Fruit fly (Drosophila melanogaster) whole organism, embryonic: Measurements from ENCODE around the gene CG31211.

Experiments used
- Abd-B ChIP-seq: fragments of 200-800 bp; sonication (Bioruptor generic); optimal IDR thresholded peaks from 2 replicates; lab custom pipeline; 2018; ENCODE audit warnings: missing biosample characterization, mild to moderate bottlenecking, missing genetic modification characterization, moderate library complexity
- Adf1 ChIP-seq: fragments of 200-800 bp; sonication (Bioruptor generic); IDR thresholded peaks from 2 replicates; pipeline ENCODE4 v1.3.6; 2022; ENCODE audit warnings: missing biosample characterization, missing genetic modification characterization
- Aef1 ChIP-seq: fragments of 200-800 bp; sonication (Bioruptor generic); IDR thresholded peaks from 3 replicates; pipeline ENCODE4 v1.3.6; 2022; ENCODE audit warnings: missing biosample characterization, missing genetic modification characterization
- Asciz ChIP-seq: fragments of 200-800 bp; sonication (Bioruptor generic); optimal IDR thresholded peaks from 2 replicates; lab custom pipeline; 2017; ENCODE audit warnings: missing biosample characterization, mild to moderate bottlenecking, missing genetic modification characterization, missing genetic modification reagents
- CG10565 ChIP-seq: fragments of 200-800 bp; sonication (Bioruptor generic); optimal IDR thresholded peaks from 3 replicates; lab custom pipeline; 2016; ENCODE audit warnings: missing biosample characterization, mild to moderate bottlenecking, missing genetic modification characterization
- CG12219 ChIP-seq: fragments of 200-800 bp; sonication (Bioruptor generic); optimal IDR thresholded peaks from 3 replicates; lab custom pipeline; 2018; ENCODE audit warnings: missing biosample characterization, mild to moderate bottlenecking, missing genetic modification characterization
- CG12236 ChIP-seq: fragments of 200-800 bp; sonication (Bioruptor generic); optimal IDR thresholded peaks from 2 replicates; lab custom pipeline; 2016; ENCODE audit warnings: missing biosample characterization, missing genetic modification characterization
- CG13287 ChIP-seq: fragments of 200-800 bp; sonication (Bioruptor generic); IDR thresholded peaks from 2 replicates; pipeline ENCODE4 v1.3.6; 2022; ENCODE audit warnings: missing biosample characterization, missing genetic modification characterization; ENCODE audit not compliant: partially characterized antibody
- CG15514 ChIP-seq: fragments of 200-800 bp; sonication (Bioruptor generic); optimal IDR thresholded peaks from 3 replicates; lab custom pipeline; 2017; ENCODE audit warnings: missing biosample characterization, missing genetic modification characterization, mild to moderate bottlenecking, moderate library complexity, missing genetic modification reagents
- CG15601 ChIP-seq: fragments of 200-800 bp; sonication (Bioruptor generic); optimal IDR thresholded peaks from 3 replicates; lab custom pipeline; 2019; ENCODE audit warnings: missing biosample characterization, mild to moderate bottlenecking, missing genetic modification characterization, moderate library complexity
- CG15696 ChIP-seq: fragments of 200-800 bp; sonication (Bioruptor generic); optimal IDR thresholded peaks from 2 replicates; lab custom pipeline; 2019; ENCODE audit warnings: missing biosample characterization, mild to moderate bottlenecking, missing genetic modification characterization, moderate library complexity
- CG1603 ChIP-seq: fragments of 200-800 bp; sonication (Bioruptor generic); optimal IDR thresholded peaks from 2 replicates; lab custom pipeline; 2019; ENCODE audit warnings: missing biosample characterization, mild to moderate bottlenecking, missing genetic modification characterization, moderate library complexity
- CG16863 ChIP-seq: fragments of 200-800 bp; sonication (Bioruptor generic); optimal IDR thresholded peaks from 3 replicates; lab custom pipeline; 2016; ENCODE audit warnings: missing biosample characterization, missing genetic modification characterization
- CG17186 ChIP-seq: fragments of 200-800 bp; sonication (Bioruptor generic); optimal IDR thresholded peaks from 3 replicates; lab custom pipeline; 2017; ENCODE audit warnings: missing biosample characterization, missing genetic modification reagents, missing genetic modification characterization
- CG17912 ChIP-seq: fragments of 200-800 bp; sonication (Bioruptor generic); optimal IDR thresholded peaks from 2 replicates; lab custom pipeline; 2018; ENCODE audit warnings: missing biosample characterization, mild to moderate bottlenecking, missing genetic modification characterization
- CG30431 ChIP-seq: fragments of 200-800 bp; sonication (Bioruptor generic); optimal IDR thresholded peaks from 2 replicates; lab custom pipeline; 2017; ENCODE audit warnings: missing biosample characterization, missing genetic modification characterization
- CG4404 ChIP-seq: fragments of 200-800 bp; sonication (Bioruptor generic); IDR thresholded peaks from 2 replicates; pipeline ENCODE4 v1.3.6; 2022; ENCODE audit warnings: missing biosample characterization, missing genetic modification characterization
- CG8924 ChIP-seq: fragments of 200-800 bp; optimal IDR thresholded peaks from 3 replicates; lab custom pipeline; 2019; ENCODE audit warnings: missing biosample characterization, mild to moderate bottlenecking, missing genetic modification characterization, moderate library complexity
- Camta ChIP-seq: fragments of 200-800 bp; sonication (Bioruptor generic); optimal IDR thresholded peaks from 2 replicates; lab custom pipeline; 2016; ENCODE audit warnings: missing biosample characterization, missing genetic modification characterization
- CoRest ChIP-seq: fragments of 200-800 bp; sonication (Bioruptor generic); optimal IDR thresholded peaks from 3 replicates; lab custom pipeline; 2018; ENCODE audit warnings: missing biosample characterization, mild to moderate bottlenecking, missing genetic modification characterization, moderate library complexity
- E2f1 ChIP-seq: fragments of 200-800 bp; sonication (Bioruptor generic); IDR thresholded peaks from 2 replicates; pipeline ENCODE4 v1.3.6; 2022; ENCODE audit warnings: missing biosample characterization, missing genetic modification characterization
- HLHmδ ChIP-seq: fragments of 200-800 bp; sonication (Bioruptor generic); optimal IDR thresholded peaks from 2 replicates; lab custom pipeline; 2018; ENCODE audit warnings: missing biosample characterization, mild to moderate bottlenecking, missing genetic modification characterization, moderate library complexity
- Hr51 ChIP-seq, 2 experiments: fragments of 200-800 bp; sonication (Bioruptor generic); optimal IDR thresholded peaks; 2 replicates in 1 of 2; 3 replicates in 1 of 2; lab custom pipeline; 2016 to 2018; ENCODE audit warnings: missing biosample characterization in 2 of 2, missing genetic modification characterization in 2 of 2, mild to moderate bottlenecking in 1 of 2, moderate library complexity in 1 of 2
- Hr78 ChIP-seq, 2 experiments: fragments of 200-800 bp in 1 of 2; fragments of >200 bp in 1 of 2; sonication (Bioruptor generic) in 1 of 2; optimal IDR thresholded peaks; 2 replicates each; lab custom pipeline; 2017 to 2019; ENCODE audit warnings: missing biosample characterization in 2 of 2, missing genetic modification characterization in 2 of 2, mild to moderate bottlenecking in 1 of 2, moderate library complexity in 1 of 2
- Hsf ChIP-seq: fragments of 200-800 bp; sonication (Bioruptor generic); optimal IDR thresholded peaks from 3 replicates; lab custom pipeline; 2016; ENCODE audit warnings: missing biosample characterization, missing genetic modification characterization
- Nf-YA ChIP-seq: fragments of 200-800 bp; sonication (Bioruptor generic); IDR thresholded peaks from 2 replicates; pipeline ENCODE4 v1.3.6; 2022; ENCODE audit warnings: missing biosample characterization, missing genetic modification characterization
- Scr ChIP-seq: fragments of 200-800 bp; sonication (Bioruptor generic); IDR thresholded peaks from 2 replicates; pipeline ENCODE4 v1.3.6; 2022; ENCODE audit warnings: missing biosample characterization, missing genetic modification characterization; ENCODE audit not compliant: partially characterized antibody
- Spps ChIP-seq: fragments of 200-800 bp; sonication (Bioruptor generic); optimal IDR thresholded peaks from 2 replicates; lab custom pipeline; 2018; ENCODE audit warnings: missing biosample characterization, mild to moderate bottlenecking, missing genetic modification characterization
- bcd ChIP-seq: fragments of 200-800 bp; sonication (Bioruptor generic); optimal IDR thresholded peaks from 2 replicates; lab custom pipeline; 2017; ENCODE audit warnings: missing biosample characterization, mild to moderate bottlenecking, missing genetic modification characterization
- cwo ChIP-seq: fragments of 200-800 bp; sonication (Bioruptor generic); optimal IDR thresholded peaks from 3 replicates; lab custom pipeline; 2017; ENCODE audit warnings: missing biosample characterization, missing genetic modification characterization, mild to moderate bottlenecking, moderate library complexity, missing genetic modification reagents
- dysf ChIP-seq: fragments of 200-800 bp; sonication (Bioruptor generic); IDR thresholded peaks from 3 replicates; pipeline ENCODE4 v1.3.6; 2022; ENCODE audit warnings: missing biosample characterization, missing genetic modification characterization
- esg ChIP-seq: fragments of 200-800 bp; sonication (Bioruptor generic); conservative IDR thresholded peaks from 2 replicates; pipeline ENCODE4 v1.3.6; 2022; ENCODE audit warnings: missing biosample characterization, missing genetic modification characterization
- eyg ChIP-seq: fragments of 200-800 bp; sonication (Bioruptor generic); optimal IDR thresholded peaks from 3 replicates; lab custom pipeline; 2016; ENCODE audit warnings: missing biosample characterization, missing genetic modification characterization
- gro ChIP-seq: fragments of 200-800 bp; sonication (Bioruptor generic); optimal IDR thresholded peaks from 2 replicates; lab custom pipeline; 2016; ENCODE audit warnings: missing biosample characterization, missing genetic modification characterization
- lab ChIP-seq: fragments of 200-800 bp; sonication (Bioruptor generic); optimal IDR thresholded peaks from 3 replicates; lab custom pipeline; 2017; ENCODE audit warnings: missing biosample characterization, missing genetic modification characterization, mild to moderate bottlenecking, moderate library complexity, missing genetic modification reagents
- nmo ChIP-seq: fragments of 200-800 bp; sonication (Bioruptor generic); optimal IDR thresholded peaks from 2 replicates; lab custom pipeline; 2018; ENCODE audit warnings: missing biosample characterization, mild to moderate bottlenecking, missing genetic modification characterization, moderate library complexity
- oc ChIP-seq: fragments of 200-800 bp; sonication (Bioruptor generic); optimal IDR thresholded peaks from 2 replicates; lab custom pipeline; 2018; ENCODE audit warnings: missing biosample characterization, mild to moderate bottlenecking, missing genetic modification characterization, moderate library complexity
- onecut ChIP-seq: fragments of 200-800 bp; sonication (Bioruptor generic); IDR thresholded peaks from 2 replicates; pipeline ENCODE4 v1.3.6; 2022; ENCODE audit warnings: missing biosample characterization, missing genetic modification characterization
- pan ChIP-seq, 4 experiments: fragments of >200 bp in 3 of 4; fragments of 200-800 bp in 1 of 4; sonication (Bioruptor generic) in 1 of 4; optimal IDR thresholded peaks in 3 of 4; IDR thresholded peaks in 1 of 4; 2 replicates each; pipeline versions ENCODE4 v1.3.6 to Lab custom; 2017 to 2022; ENCODE audit warnings: missing biosample characterization in 2 of 4, missing genetic modification characterization in 2 of 4, mixed read lengths in 1 of 4
- pnt ChIP-seq: fragments of 200-800 bp; sonication (Bioruptor generic); optimal IDR thresholded peaks from 3 replicates; lab custom pipeline; 2016; ENCODE audit warnings: missing biosample characterization, missing genetic modification characterization
- ranshi ChIP-seq: fragments of 200-800 bp; sonication (Bioruptor generic); IDR thresholded peaks from 2 replicates; pipeline ENCODE4 v1.3.6; 2022; ENCODE audit warnings: missing biosample characterization, missing genetic modification characterization
- sens ChIP-seq: fragments of 200-800 bp; sonication (Bioruptor generic); peaks from one replicate; lab custom pipeline; 2016; ENCODE audit warnings: missing biosample characterization, missing genetic modification characterization
- stwl ChIP-seq: fragments of 200-800 bp; sonication (Bioruptor generic); optimal IDR thresholded peaks from 3 replicates; lab custom pipeline; 2018; ENCODE audit warnings: missing biosample characterization, mild to moderate bottlenecking, missing genetic modification characterization, moderate library complexity
- tio ChIP-seq: fragments of 200-800 bp; sonication (Bioruptor generic); optimal IDR thresholded peaks from 2 replicates; lab custom pipeline; 2017; ENCODE audit warnings: missing biosample characterization, missing genetic modification characterization, inconsistent platforms
- tll ChIP-seq, 2 experiments: fragments of 200-800 bp in 1 of 2; fragments of >200 bp in 1 of 2; sonication (Bioruptor generic) in 1 of 2; optimal IDR thresholded peaks; 2 replicates each; lab custom pipeline; 2017 to 2019; ENCODE audit warnings: missing biosample characterization in 2 of 2, missing genetic modification characterization in 2 of 2, mild to moderate bottlenecking in 1 of 2, moderate library complexity in 1 of 2
- tna ChIP-seq: fragments of 200-800 bp; sonication (Bioruptor generic); IDR thresholded peaks from 2 replicates; pipeline ENCODE4 v1.3.6; 2022; ENCODE audit warnings: missing biosample characterization, missing genetic modification characterization; ENCODE audit not compliant: partially characterized antibody
- wek ChIP-seq: fragments of 200-800 bp; sonication (Bioruptor generic); optimal IDR thresholded peaks from 3 replicates; lab custom pipeline; 2018; ENCODE audit warnings: missing biosample characterization, mild to moderate bottlenecking, missing genetic modification characterization, moderate library complexity
- yki ChIP-seq: fragments of >200 bp; optimal IDR thresholded peaks from 3 replicates; lab custom pipeline; 2018
- zen ChIP-seq: fragments of 200-800 bp; sonication (Bioruptor generic); optimal IDR thresholded peaks from 3 replicates; lab custom pipeline; 2018; ENCODE audit warnings: missing biosample characterization, mild to moderate bottlenecking, missing genetic modification characterization, moderate library complexity
- zfh1 ChIP-seq: fragments of 200-800 bp; sonication (Bioruptor generic); IDR thresholded peaks from 3 replicates; pipeline ENCODE4 v1.3.6; 2022; ENCODE audit warnings: missing biosample characterization, missing genetic modification characterization

CG31211 gene

DNA sequence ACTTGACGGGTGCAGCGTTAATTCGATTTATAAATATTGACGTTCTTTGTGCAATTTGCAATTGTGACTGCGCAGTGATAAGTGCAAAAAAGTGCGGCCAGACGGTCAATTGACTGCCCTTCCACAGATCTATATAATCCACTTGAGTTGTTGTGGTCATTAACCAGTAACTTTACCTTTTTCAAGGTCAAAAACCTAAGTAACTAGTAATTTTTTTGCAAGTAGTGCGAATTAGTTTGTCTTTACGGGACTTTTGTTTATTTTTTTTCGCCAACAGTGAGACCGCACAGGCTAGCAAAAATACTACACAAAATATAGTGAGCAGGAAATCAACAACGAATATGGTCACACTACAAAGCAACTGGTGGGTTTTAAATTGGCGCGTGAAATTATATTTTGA lies 25.2 kb downstream of the CG31211 start, which contains the start of gene Tango9:
Gene Tango9 (minus strand): TSS at position 280 of the 400 bp plus-strand sequence.
- TF ChIP-seq CG12219 (GFP tag; lab: Kevin White, UChicago) (no peak), Adf1 (GFP tag; lab: Robert Waterston, UW) (no peak), CG10565 (GFP tag; lab: Kevin White, UChicago) (no peak), Hsf (GFP tag; lab: Kevin White, UChicago) (peak; percentile 9), E2f1 (GFP tag; lab: Robert Waterston, UW) (no peak), tll (GFP tag; optimal IDR thresholded peaks at IDR 0.05; lab: Kevin White, UChicago) (no peak), gro (no peak), onecut (no peak), CG4404 (GFP tag; lab: Robert Waterston, UW) (no peak), Scr (no peak), CG15514 (peak; percentile 62), CG17912 (GFP tag; lab: Kevin White, UChicago) (no peak), sens (peak; percentile 84), lab (GFP tag; lab: Kevin White, UChicago) (no peak), yki (lab: Kevin White, UChicago) (no peak), Hr51 (GFP tag; optimal IDR thresholded peaks at IDR 0.05; lab: Kevin White, UChicago) (no peak), CG16863 (no peak), Nf-YA (GFP tag; lab: Robert Waterston, UW) (no peak), CG15696 (tag; lab: Kevin White, UChicago) (no peak), cwo (no peak), zen (tag; lab: Kevin White, UChicago) (peak; percentile 10), dysf (no peak), Hr78 (GFP tag; optimal IDR thresholded peaks at IDR 0.05; lab: Kevin White, UChicago) (no peak), oc (tag; lab: Kevin White, UChicago) (no peak), CoRest (tag; lab: Kevin White, UChicago) (peak; percentile 30), CG17186 (GFP tag; lab: Kevin White, UChicago) (peak; percentile 12), Camta (GFP tag; lab: Kevin White, UChicago) (no peak), Aef1 (no peak), bcd (GFP tag; lab: Kevin White, UChicago) (no peak), CG12236 (GFP tag; lab: Kevin White, UChicago) (no peak), eyg (no peak), HLHmδ (no peak), stwl (peak; percentile 83), zfh1 (GFP tag; lab: Robert Waterston, UW) (no peak), CG30431 (GFP tag; lab: Kevin White, UChicago) (no peak), nmo (GFP tag; lab: Kevin White, UChicago) (peak; percentile 25), tna (GFP tag; lab: Robert Waterston, UW) (no peak), Abd-B (GFP tag; lab: Kevin White, UChicago) (no peak), pan (optimal IDR thresholded peaks at IDR 0.05; lab: Kevin White, UChicago) (no peak), pan (GFP tag; optimal IDR thresholded peaks at IDR 0.05 in 1 of 2, IDR thresholded peaks at IDR 0.05 in 1 of 2) (no peak), CG13287 (GFP tag; lab: Robert Waterston, UW) (no peak; the same call in 1 of the 2 replicates), esg (GFP tag; lab: Robert Waterston, UW) (no peak), pnt (GFP tag; lab: Kevin White, UChicago) (no peak), Asciz (GFP tag; lab: Kevin White, UChicago) (no peak), tio (no peak), ranshi (no peak), Spps (tag; lab: Kevin White, UChicago) (no peak), CG8924 (tag; lab: Kevin White, UChicago) (peak; percentile 20), wek (GFP tag; lab: Kevin White, UChicago) (no peak), CG15601 (no peak), CG1603 (peak; percentile 71)
